Fruit fly (Drosophila melanogaster) whole organism, embryonic: ENCODE measurements around the gene CG13144.

Experiments
- BEAF-32 ChIP-seq: fragments of 200-800 bp; sonication (Bioruptor generic); optimal IDR thresholded peaks from 3 replicates; lab custom pipeline; 2017; ENCODE audit warnings: missing biosample characterization, missing genetic modification characterization, mild to moderate bottlenecking, moderate library complexity, missing genetic modification reagents
- Bdp1 ChIP-seq: fragments of 200-800 bp; sonication (Bioruptor generic); optimal IDR thresholded peaks from 3 replicates; lab custom pipeline; 2016; ENCODE audit warnings: missing biosample characterization, missing genetic modification characterization
- CG11456 ChIP-seq: fragments of 200-800 bp; sonication (Bioruptor generic); IDR thresholded peaks from 3 replicates; pipeline ENCODE4 v1.3.6; 2022; ENCODE audit warnings: missing biosample characterization, missing genetic modification characterization
- CG12769 ChIP-seq: fragments of 200-800 bp; sonication (Bioruptor generic); optimal IDR thresholded peaks from 2 replicates; lab custom pipeline; 2019; ENCODE audit warnings: missing biosample characterization, mild to moderate bottlenecking, missing genetic modification characterization, moderate library complexity
- CG13775 ChIP-seq: fragments of 200-800 bp; sonication (Bioruptor generic); optimal IDR thresholded peaks from 3 replicates; lab custom pipeline; 2017; ENCODE audit warnings: missing biosample characterization, mild to moderate bottlenecking, missing genetic modification characterization
- CG13894 ChIP-seq: fragments of 200-800 bp; sonication (Bioruptor generic); optimal IDR thresholded peaks from 3 replicates; lab custom pipeline; 2018; ENCODE audit warnings: missing biosample characterization, mild to moderate bottlenecking, missing genetic modification characterization, moderate library complexity
- CG2116 ChIP-seq: fragments of 200-800 bp; sonication (Bioruptor generic); optimal IDR thresholded peaks from 3 replicates; lab custom pipeline; 2018; ENCODE audit warnings: missing biosample characterization, mild to moderate bottlenecking, missing genetic modification characterization
- CG2678 ChIP-seq: fragments of 200-800 bp; sonication (Bioruptor generic); optimal IDR thresholded peaks from 3 replicates; lab custom pipeline; 2019; ENCODE audit warnings: missing biosample characterization, mild to moderate bottlenecking, missing genetic modification characterization, moderate library complexity
- CG34224 ChIP-seq: fragments of 200-800 bp; sonication (Bioruptor generic); IDR thresholded peaks from 3 replicates; pipeline ENCODE4 v1.3.6; 2022; ENCODE audit warnings: missing biosample characterization, missing genetic modification characterization; ENCODE audit not compliant: partially characterized antibody
- CG34376 ChIP-seq: fragments of 200-800 bp; sonication (Bioruptor generic); optimal IDR thresholded peaks from 2 replicates; lab custom pipeline; 2018; ENCODE audit warnings: missing biosample characterization, mild to moderate bottlenecking, missing genetic modification characterization
- CG4404 ChIP-seq: fragments of 200-800 bp; sonication (Bioruptor generic); IDR thresholded peaks from 2 replicates; pipeline ENCODE4 v1.3.6; 2022; ENCODE audit warnings: missing biosample characterization, missing genetic modification characterization
- CG4424 ChIP-seq: fragments of 200-800 bp; sonication (Bioruptor generic); optimal IDR thresholded peaks from 3 replicates; lab custom pipeline; 2016; ENCODE audit warnings: missing biosample characterization, missing genetic modification characterization
- CG6765 ChIP-seq: fragments of 200-800 bp; sonication (Bioruptor generic); optimal IDR thresholded peaks from 3 replicates; lab custom pipeline; 2017; ENCODE audit warnings: missing biosample characterization, mild to moderate bottlenecking, missing genetic modification characterization
- CG8478 ChIP-seq: fragments of >200 bp; optimal IDR thresholded peaks from 2 replicates; lab custom pipeline; 2018
- Chrac-16 ChIP-seq: fragments of 200-800 bp; sonication (Bioruptor generic); optimal IDR thresholded peaks from 3 replicates; lab custom pipeline; 2016; ENCODE audit warnings: missing biosample characterization, missing genetic modification characterization
- D ChIP-seq, 2 experiments: fragments of 200-800 bp in 1 of 2; fragments of >200 bp in 1 of 2; sonication (Bioruptor generic) in 1 of 2; optimal IDR thresholded peaks; 2 replicates in 1 of 2; 3 replicates in 1 of 2; lab custom pipeline; 2017; ENCODE audit warnings: mild to moderate bottlenecking in 1 of 2, missing biosample characterization in 1 of 2, missing genetic modification characterization in 1 of 2, missing genetic modification reagents in 1 of 2
- Doc3 ChIP-seq: fragments of 200-800 bp; sonication (Bioruptor generic); IDR thresholded peaks from 3 replicates; pipeline ENCODE4 v1.3.6; 2022; ENCODE audit warnings: missing biosample characterization, missing genetic modification characterization; ENCODE audit not compliant: partially characterized antibody
- Elba2 ChIP-seq: fragments of 200-800 bp; sonication (Bioruptor generic); optimal IDR thresholded peaks from 3 replicates; lab custom pipeline; 2016; ENCODE audit warnings: missing biosample characterization, missing genetic modification characterization
- HmgD ChIP-seq: fragments of 200-800 bp; sonication (Bioruptor generic); optimal IDR thresholded peaks from 3 replicates; lab custom pipeline; 2016; ENCODE audit warnings: missing biosample characterization, missing genetic modification characterization
- Hsf ChIP-seq: fragments of 200-800 bp; sonication (Bioruptor generic); optimal IDR thresholded peaks from 3 replicates; lab custom pipeline; 2016; ENCODE audit warnings: missing biosample characterization, missing genetic modification characterization
- Mrtf ChIP-seq: fragments of 200-800 bp; sonication (Bioruptor generic); IDR thresholded peaks from 3 replicates; pipeline ENCODE4 v1.3.6; 2022; ENCODE audit warnings: missing biosample characterization, missing genetic modification characterization
- Pdp1 ChIP-seq, 2 experiments: fragments of 200-800 bp; sonication (Bioruptor generic); optimal IDR thresholded peaks; 3 replicates each; lab custom pipeline; 2016; ENCODE audit warnings: missing biosample characterization in 2 of 2, missing genetic modification characterization in 2 of 2, mild to moderate bottlenecking in 1 of 2, moderate library complexity in 1 of 2
- Six4 ChIP-seq: fragments of 200-800 bp; sonication (Bioruptor generic); optimal IDR thresholded peaks from 2 replicates; lab custom pipeline; 2016; ENCODE audit warnings: missing biosample characterization, missing genetic modification characterization
- Stat92E ChIP-seq, 3 experiments: fragments of >200 bp in 2 of 3; fragments of 200-800 bp in 1 of 3; sonication (Bioruptor generic) in 1 of 3; optimal IDR thresholded peaks; 2 replicates each; lab custom pipeline; 2017 to 2019; ENCODE audit warnings: missing biosample characterization in 3 of 3, missing genetic modification characterization in 3 of 3, mild to moderate bottlenecking in 1 of 3, moderate library complexity in 1 of 3
- TFAM ChIP-seq: fragments of 200-800 bp; sonication (Bioruptor generic); optimal IDR thresholded peaks from 2 replicates; lab custom pipeline; 2017; ENCODE audit warnings: missing biosample characterization, missing genetic modification characterization, inconsistent platforms
- Tbp ChIP-seq: fragments of >200 bp; optimal IDR thresholded peaks from 2 replicates; lab custom pipeline; 2018; ENCODE audit warnings: missing biosample characterization, missing genetic modification characterization
- YL-1 ChIP-seq: fragments of 200-800 bp; sonication (Bioruptor generic); optimal IDR thresholded peaks from 3 replicates; lab custom pipeline; 2017; ENCODE audit warnings: missing biosample characterization, mild to moderate bottlenecking, missing genetic modification characterization
- ab ChIP-seq: fragments of 200-800 bp; sonication (Bioruptor generic); optimal IDR thresholded peaks from 2 replicates; lab custom pipeline; 2016; ENCODE audit warnings: missing biosample characterization, missing genetic modification characterization
- abd-A ChIP-seq: fragments of 200-800 bp; sonication (Bioruptor generic); optimal IDR thresholded peaks from 3 replicates; lab custom pipeline; 2019; ENCODE audit warnings: missing biosample characterization, mild to moderate bottlenecking, missing genetic modification characterization, moderate library complexity
- bsh ChIP-seq, 2 experiments: fragments of 200-800 bp; sonication (Bioruptor generic); optimal IDR thresholded peaks; 2 replicates each; lab custom pipeline; 2017 to 2018; ENCODE audit warnings: mild to moderate bottlenecking in 2 of 2, missing biosample characterization in 2 of 2, missing genetic modification characterization in 2 of 2, moderate library complexity in 1 of 2
- cad ChIP-seq: fragments of >200 bp; optimal IDR thresholded peaks from 2 replicates; lab custom pipeline; 2017; ENCODE audit warnings: missing biosample characterization, missing genetic modification characterization
- chm ChIP-seq: fragments of 200-800 bp; sonication (Bioruptor generic); IDR thresholded peaks from 2 replicates; pipeline ENCODE4 v1.3.6; 2022; ENCODE audit warnings: missing biosample characterization, missing genetic modification characterization
- eyg ChIP-seq: fragments of 200-800 bp; sonication (Bioruptor generic); optimal IDR thresholded peaks from 3 replicates; lab custom pipeline; 2016; ENCODE audit warnings: missing biosample characterization, missing genetic modification characterization
- fd102C ChIP-seq: fragments of 200-800 bp; sonication (Bioruptor generic); optimal IDR thresholded peaks from 2 replicates; lab custom pipeline; 2018; ENCODE audit warnings: missing biosample characterization, mild to moderate bottlenecking, missing genetic modification characterization, moderate library complexity
- gcm2 ChIP-seq: fragments of 200-800 bp; sonication (Bioruptor generic); optimal IDR thresholded peaks from 2 replicates; lab custom pipeline; 2016; ENCODE audit warnings: missing biosample characterization, missing genetic modification characterization
- gfzf ChIP-seq: fragments of 200-800 bp; sonication (Bioruptor generic); optimal IDR thresholded peaks from 2 replicates; lab custom pipeline; 2016; ENCODE audit warnings: missing biosample characterization, mild to moderate bottlenecking, missing genetic modification characterization, moderate library complexity
- gro ChIP-seq: fragments of 200-800 bp; sonication (Bioruptor generic); optimal IDR thresholded peaks from 2 replicates; lab custom pipeline; 2016; ENCODE audit warnings: missing biosample characterization, missing genetic modification characterization
- gsb ChIP-seq: fragments of 200-800 bp; sonication (Bioruptor generic); IDR thresholded peaks from 2 replicates; pipeline ENCODE4 v1.3.6; 2022; ENCODE audit warnings: missing biosample characterization, missing genetic modification characterization
- gsb-n ChIP-seq: fragments of 200-800 bp; sonication (Bioruptor generic); optimal IDR thresholded peaks from 3 replicates; lab custom pipeline; 2018; ENCODE audit warnings: missing biosample characterization, mild to moderate bottlenecking, missing genetic modification characterization
- lab ChIP-seq: fragments of 200-800 bp; sonication (Bioruptor generic); optimal IDR thresholded peaks from 3 replicates; lab custom pipeline; 2017; ENCODE audit warnings: missing biosample characterization, missing genetic modification characterization, mild to moderate bottlenecking, moderate library complexity, missing genetic modification reagents
- lov ChIP-seq, 2 experiments: fragments of 200-800 bp in 1 of 2; fragments of >200 bp in 1 of 2; sonication (Bioruptor generic) in 1 of 2; IDR thresholded peaks in 1 of 2; optimal IDR thresholded peaks in 1 of 2; 2 replicates in 1 of 2; 3 replicates in 1 of 2; pipeline versions ENCODE4 v1.3.6 to Lab custom; 2017 to 2022; ENCODE audit warnings: missing biosample characterization in 1 of 2, missing genetic modification characterization in 1 of 2
- nerfin-1 ChIP-seq: fragments of 200-800 bp; sonication (Bioruptor generic); optimal IDR thresholded peaks from 3 replicates; lab custom pipeline; 2019; ENCODE audit warnings: missing biosample characterization, mild to moderate bottlenecking, missing genetic modification characterization, moderate library complexity
- pb ChIP-seq: fragments of 200-800 bp; sonication (Bioruptor generic); optimal IDR thresholded peaks from 3 replicates; lab custom pipeline; 2016; ENCODE audit warnings: missing biosample characterization, missing genetic modification characterization
- ro ChIP-seq: fragments of 200-800 bp; sonication (Bioruptor generic); IDR thresholded peaks from 2 replicates; pipeline ENCODE4 v1.3.6; 2022; ENCODE audit warnings: missing biosample characterization, missing genetic modification characterization
- run ChIP-seq: fragments of 200-800 bp; sonication (Bioruptor generic); optimal IDR thresholded peaks from 3 replicates; lab custom pipeline; 2018; ENCODE audit warnings: missing biosample characterization, mild to moderate bottlenecking, missing genetic modification characterization
- salm ChIP-seq: fragments of 200-800 bp; sonication (Bioruptor generic); optimal IDR thresholded peaks from 2 replicates; lab custom pipeline; 2018; ENCODE audit warnings: missing biosample characterization, mild to moderate bottlenecking, missing genetic modification characterization
- tup ChIP-seq: fragments of 200-800 bp; sonication (Bioruptor generic); optimal IDR thresholded peaks from 2 replicates; lab custom pipeline; 2016; ENCODE audit warnings: missing biosample characterization, mild to moderate bottlenecking, missing genetic modification characterization, moderate library complexity
- z ChIP-seq: fragments of 200-800 bp; sonication (Bioruptor generic); IDR thresholded peaks from 3 replicates; pipeline ENCODE4 v1.3.6; 2022; ENCODE audit warnings: missing biosample characterization, missing genetic modification characterization
- zfh2 ChIP-seq: fragments of 200-800 bp; sonication (Bioruptor generic); optimal IDR thresholded peaks from 2 replicates; lab custom pipeline; 2016; ENCODE audit warnings: missing biosample characterization, missing genetic modification characterization

Gene CG13144

DNA sequence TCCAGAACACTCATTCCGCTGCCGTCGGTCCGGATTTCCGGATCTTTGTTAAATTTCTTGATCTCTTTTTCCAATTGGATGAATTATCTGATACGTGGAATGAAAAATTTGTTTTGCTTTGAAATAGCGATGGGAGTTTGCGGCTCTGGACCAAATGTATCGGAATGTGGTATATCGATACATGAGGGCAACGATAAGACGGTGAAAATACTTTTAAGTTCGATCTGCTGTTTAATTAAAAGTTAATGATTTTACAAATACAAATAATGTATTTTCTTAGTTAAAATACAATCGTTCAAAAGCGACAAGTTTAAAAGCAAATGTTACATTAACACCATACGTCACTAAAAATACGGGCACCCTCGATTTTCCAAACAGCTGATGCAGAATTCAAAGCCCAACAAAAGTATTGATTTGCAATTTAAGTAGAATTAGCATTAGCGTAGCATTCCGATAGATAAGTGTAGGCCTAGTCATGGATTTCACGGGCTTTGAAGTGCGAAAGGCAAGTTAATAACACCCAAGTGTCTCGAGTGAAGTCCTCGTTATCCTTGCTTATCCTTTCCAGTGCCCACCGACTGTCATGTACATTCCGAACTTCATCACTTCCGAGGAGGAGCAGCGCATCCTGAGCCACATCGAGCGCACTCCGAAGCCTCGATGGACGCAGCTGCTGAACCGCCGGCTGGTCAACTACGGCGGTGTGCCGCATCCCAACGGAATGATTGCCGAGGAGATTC lies 2.6 kb downstream of the CG13144 start, which contains the start of the genes Cog4 and CG6144 (continued):
- TF ChIP-seq gro (no peak), zfh2 (GFP tag; lab: Kevin White, UChicago) (peak; percentile 6), bsh (GFP tag; optimal IDR thresholded peaks at IDR 0.05; lab: Kevin White, UChicago) (no peak), HmgD (GFP tag; lab: Kevin White, UChicago) (no peak), eyg (GFP tag; lab: Kevin White, UChicago) (no peak), gsb (GFP tag; lab: Robert Waterston, UW) (no peak), Chrac-16 (GFP tag; lab: Kevin White, UChicago) (no peak), cad (no peak), D (optimal IDR thresholded peaks at IDR 0.05; lab: Kevin White, UChicago) (no peak), D (GFP tag; optimal IDR thresholded peaks at IDR 0.05; lab: Kevin White, UChicago) (no peak), salm (tag; lab: Kevin White, UChicago) (no peak), gcm2 (GFP tag; lab: Kevin White, UChicago) (no peak), tup (GFP tag; lab: Kevin White, UChicago) (no peak), lab (no peak), Doc3 (GFP tag; lab: Robert Waterston, UW) (peak; percentile 77; the same call in 2 of the 3 replicates), ab (GFP tag; lab: Kevin White, UChicago) (no peak), CG4404 (GFP tag; lab: Robert Waterston, UW) (no peak), Hsf (GFP tag; lab: Kevin White, UChicago) (peak; percentile 29), chm (GFP tag; lab: Robert Waterston, UW) (no peak), CG34376 (no peak), fd102C (no peak), Pdp1 (GFP tag; optimal IDR thresholded peaks at IDR 0.05; lab: Kevin White, UChicago) (peak in 1 of 2 experiments; percentile 22), CG13775 (GFP tag; lab: Kevin White, UChicago) (peak; percentile 11), Elba2 (GFP tag; lab: Kevin White, UChicago) (peak; percentile 68), CG6765 (GFP tag; lab: Kevin White, UChicago) (no peak), ro (no peak), z (no peak), pb (GFP tag; lab: Kevin White, UChicago) (no peak), TFAM (GFP tag; lab: Kevin White, UChicago) (no peak), abd-A (tag; lab: Kevin White, UChicago) (no peak), lov (optimal IDR thresholded peaks at IDR 0.05; lab: Kevin White, UChicago) (no peak), lov (GFP tag; IDR thresholded peaks at IDR 0.05; lab: Robert Waterston, UW) (no peak), nerfin-1 (tag; lab: Kevin White, UChicago) (peak; percentile 99), YL-1 (GFP tag; lab: Kevin White, UChicago) (peak; percentile 56), Mrtf (GFP tag; lab: Robert Waterston, UW) (no peak), Tbp (no peak), CG34224 (peak; percentile 82), CG2116 (peak; percentile 79), CG13894 (tag; lab: Kevin White, UChicago) (no peak), Stat92E (GFP tag; optimal IDR thresholded peaks at IDR 0.05; lab: Kevin White, UChicago) (no peak), CG12769 (tag; lab: Kevin White, UChicago) (no peak), CG4424 (GFP tag; lab: Kevin White, UChicago) (no peak), Six4 (no peak), run (tag; lab: Kevin White, UChicago) (no peak), CG11456 (GFP tag; lab: Robert Waterston, UW) (no peak), gfzf (GFP tag; lab: Kevin White, UChicago) (peak; percentile 56), BEAF-32 (GFP tag; lab: Kevin White, UChicago) (peak; percentile 78), CG8478 (no peak), gsb-n (no peak), CG2678 (tag; lab: Kevin White, UChicago) (no peak), Bdp1 (GFP tag; lab: Kevin White, UChicago) (no peak)
